Worm (Caenorhabditis elegans) whole organism, L3 larva: ENCODE results near the gene ZC239.5.

Experiments
- R02D3.7 ChIP-seq: fragments of 150-350 bp; optimal IDR thresholded peaks from 2 replicates; lab custom pipeline; 2014; ENCODE audit warnings: missing biosample characterization, missing genetic modification characterization
- aly-2 ChIP-seq: fragments of 150-350 bp; optimal IDR thresholded peaks from 2 replicates; lab custom pipeline; 2014; ENCODE audit warnings: missing biosample characterization, missing genetic modification characterization
- ama-1 ChIP-seq: fragments of 150-350 bp; optimal IDR thresholded peaks from 2 replicates; lab custom pipeline; 2018
- ceh-28 ChIP-seq: fragments of 150-350 bp; optimal IDR thresholded peaks from 2 replicates; lab custom pipeline; 2014; ENCODE audit warnings: missing biosample characterization, missing genetic modification reagents, missing genetic modification characterization
- elt-1 ChIP-seq: fragments of 150-350 bp; optimal IDR thresholded peaks from 2 replicates; lab custom pipeline; 2014; ENCODE audit warnings: missing biosample characterization, missing genetic modification characterization
- elt-2 ChIP-seq: sonication (generic microtip); optimal IDR thresholded peaks from 2 replicates; lab custom pipeline; 2016; ENCODE audit warnings: missing genetic modification reagents, mild to moderate bottlenecking, missing genetic modification characterization, missing compliant biosample characterization
- fkh-2 ChIP-seq: fragments of 150-350 bp; optimal IDR thresholded peaks from 2 replicates; lab custom pipeline; 2014; ENCODE audit warnings: missing biosample characterization, missing genetic modification reagents, missing genetic modification characterization
- fos-1 ChIP-seq: fragments of 150-350 bp; optimal IDR thresholded peaks from 2 replicates; lab custom pipeline; 2014; ENCODE audit warnings: missing biosample characterization, missing genetic modification characterization
- lin-39 ChIP-seq: fragments of 150-350 bp; optimal IDR thresholded peaks from 2 replicates; lab custom pipeline; 2018; ENCODE audit warnings: missing biosample characterization, missing genetic modification reagents, missing genetic modification characterization
- lsy-12 ChIP-seq: sonication (generic microtip); optimal IDR thresholded peaks from 2 replicates; lab custom pipeline; 2016; ENCODE audit warnings: mild to moderate bottlenecking, missing genetic modification characterization, missing compliant biosample characterization
- mdl-1 ChIP-seq: fragments of 150-350 bp; optimal IDR thresholded peaks from 2 replicates; lab custom pipeline; 2014; ENCODE audit warnings: missing biosample characterization, missing genetic modification characterization
- nhr-23 ChIP-seq: fragments of 150-350 bp; optimal IDR thresholded peaks from 2 replicates; lab custom pipeline; 2014; ENCODE audit warnings: missing biosample characterization, missing genetic modification reagents, missing genetic modification characterization
- nhr-237 ChIP-seq: fragments of 150-350 bp; optimal IDR thresholded peaks from 2 replicates; lab custom pipeline; 2014; ENCODE audit warnings: missing biosample characterization, missing genetic modification characterization
- nhr-25 ChIP-seq: sonication (generic microtip); optimal IDR thresholded peaks from 2 replicates; lab custom pipeline; 2017; ENCODE audit warnings: missing biosample characterization, missing genetic modification characterization
- nhr-28 ChIP-seq: fragments of 150-350 bp; optimal IDR thresholded peaks from 2 replicates; lab custom pipeline; 2014; ENCODE audit warnings: missing biosample characterization, missing genetic modification characterization
- nhr-67 ChIP-seq: fragments of 150-350 bp; optimal IDR thresholded peaks from 2 replicates; lab custom pipeline; 2014; ENCODE audit warnings: missing biosample characterization, missing genetic modification characterization
- skn-1 ChIP-seq: fragments of 150-350 bp; optimal IDR thresholded peaks from 2 replicates; lab custom pipeline; 2014; ENCODE audit warnings: missing biosample characterization, missing genetic modification characterization
- tbx-2 ChIP-seq: sonication (generic microtip); optimal IDR thresholded peaks from 2 replicates; lab custom pipeline; 2016; ENCODE audit warnings: mild to moderate bottlenecking, missing genetic modification characterization, missing compliant biosample characterization
- unc-62 ChIP-seq: fragments of 150-350 bp; sonication (generic microtip); optimal IDR thresholded peaks from 4 replicates; lab custom pipeline; 2014; ENCODE audit warnings: missing biosample characterization, missing genetic modification reagents, missing genetic modification characterization
- zag-1 ChIP-seq: fragments of 150-350 bp; optimal IDR thresholded peaks from 2 replicates; lab custom pipeline; 2014; ENCODE audit warnings: missing biosample characterization, missing genetic modification characterization

The ZC239.5 gene

DNA sequence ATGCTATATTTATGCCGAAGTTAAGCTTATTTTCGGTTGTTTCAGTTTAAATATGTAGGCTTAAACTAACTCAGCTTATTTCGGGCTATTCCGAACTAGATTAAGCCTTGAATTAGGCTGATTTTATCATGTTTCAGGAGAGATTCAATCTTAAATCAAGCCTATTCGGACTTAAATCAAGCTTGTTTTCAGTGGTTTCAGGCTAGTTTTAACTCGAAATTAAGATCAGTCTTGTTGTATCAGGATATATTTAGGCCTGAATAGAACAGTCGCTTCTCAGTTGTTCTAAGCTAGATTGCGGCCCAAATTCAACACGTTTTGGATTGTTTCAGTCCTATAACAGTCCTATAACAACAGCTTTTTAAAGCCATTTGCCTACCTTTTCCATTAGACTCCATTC, 41.3 kb downstream of the ZC239.5 start:
- TF ChIP-seq zag-1 (tag; lab: Kevin White, UChicago), result no peak
- no peak for TF ChIP-seq lsy-12 (tag; lab: Kevin White, UChicago)
- no peak for TF ChIP-seq elt-2 (tag; lab: Kevin White, UChicago)
- no peak for TF ChIP-seq ama-1 (lab: Kevin White, UChicago)
- TF ChIP-seq lin-39, result no peak
- TF ChIP-seq tbx-2 (tag; lab: Kevin White, UChicago), result no peak
- no peak for TF ChIP-seq nhr-28 (tag; lab: Kevin White, UChicago)
- TF ChIP-seq mdl-1, result no peak
- TF ChIP-seq nhr-67 (tag; lab: Kevin White, UChicago), result no peak
- no peak for TF ChIP-seq nhr-25
- no peak for TF ChIP-seq nhr-23
- no peak for TF ChIP-seq fkh-2 (tag; lab: Kevin White, UChicago)
- TF ChIP-seq ceh-28 (tag; lab: Kevin White, UChicago), result no peak
- TF ChIP-seq, all 47 proteins: peak for 0

DNA sequence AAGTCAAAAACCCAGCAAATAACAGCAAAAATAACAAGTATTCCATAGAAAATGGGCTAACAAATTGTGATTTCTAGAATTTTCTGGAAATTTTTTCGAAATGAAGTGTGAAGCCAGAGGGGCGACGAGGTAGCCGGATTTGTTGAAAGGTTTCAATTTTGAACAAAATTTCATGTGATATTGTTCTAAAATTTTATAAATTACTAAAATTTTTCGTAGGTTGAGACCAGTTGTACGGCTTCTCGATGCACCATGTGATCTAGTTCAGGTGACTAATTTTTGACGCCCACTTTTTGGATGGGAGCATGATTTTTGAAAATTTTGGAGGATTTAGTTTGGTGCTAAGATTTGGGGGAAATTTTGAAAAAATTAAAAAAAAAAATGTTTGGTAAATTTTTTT, 48.8 kb downstream of the ZC239.5 start, which contains the start of gene gcy-19:
gcy-19 (minus strand) TSS at position 101 of the 400 bp plus-strand sequence.
- TF ChIP-seq elt-1 (tag; lab: Kevin White, UChicago), result no peak
- TF ChIP-seq nhr-28 (tag; lab: Kevin White, UChicago), result no peak
- no peak for TF ChIP-seq R02D3.7 (tag; lab: Kevin White, UChicago)
- TF ChIP-seq lsy-12 (tag; lab: Kevin White, UChicago), result no peak
- TF ChIP-seq fos-1, result no peak
- no peak for TF ChIP-seq unc-62 (GFP tag; lab: Kevin White, UChicago)

DNA sequence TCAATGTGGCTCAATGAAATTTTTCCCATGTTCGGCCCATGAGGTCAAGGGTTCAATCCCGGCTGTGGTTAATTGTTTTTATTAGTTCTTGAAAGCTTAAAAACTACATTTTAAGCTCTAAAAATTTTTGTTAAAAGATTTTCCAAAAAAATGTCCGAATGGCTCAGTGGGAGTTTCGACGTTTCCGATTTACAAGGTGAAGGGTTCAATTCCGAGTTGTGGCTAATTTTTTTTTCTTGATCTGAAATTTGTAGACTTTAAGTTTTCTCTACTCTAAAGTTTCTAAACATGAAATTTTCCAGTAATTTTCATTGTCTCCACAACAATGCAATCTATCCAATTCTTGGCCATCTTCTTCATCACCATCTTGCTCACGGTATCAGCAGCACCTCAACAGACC, 52.0 kb downstream of the ZC239.5 start, which contains the start of gene F02E11.2:
F02E11.2 (plus strand) TSS at position 301 of the 400 bp plus-strand sequence.
- TF ChIP-seq aly-2, result no peak
- no peak for TF ChIP-seq skn-1 (tag; lab: Kevin White, UChicago)
- no peak for TF ChIP-seq elt-1 (tag; lab: Kevin White, UChicago)
- TF ChIP-seq fos-1, result no peak
- no peak for TF ChIP-seq nhr-237 (tag; lab: Kevin White, UChicago)
